Worm (Caenorhabditis elegans): Measurements from ENCODE around the gene rpb-6.

Gene rpb-6

DNA sequence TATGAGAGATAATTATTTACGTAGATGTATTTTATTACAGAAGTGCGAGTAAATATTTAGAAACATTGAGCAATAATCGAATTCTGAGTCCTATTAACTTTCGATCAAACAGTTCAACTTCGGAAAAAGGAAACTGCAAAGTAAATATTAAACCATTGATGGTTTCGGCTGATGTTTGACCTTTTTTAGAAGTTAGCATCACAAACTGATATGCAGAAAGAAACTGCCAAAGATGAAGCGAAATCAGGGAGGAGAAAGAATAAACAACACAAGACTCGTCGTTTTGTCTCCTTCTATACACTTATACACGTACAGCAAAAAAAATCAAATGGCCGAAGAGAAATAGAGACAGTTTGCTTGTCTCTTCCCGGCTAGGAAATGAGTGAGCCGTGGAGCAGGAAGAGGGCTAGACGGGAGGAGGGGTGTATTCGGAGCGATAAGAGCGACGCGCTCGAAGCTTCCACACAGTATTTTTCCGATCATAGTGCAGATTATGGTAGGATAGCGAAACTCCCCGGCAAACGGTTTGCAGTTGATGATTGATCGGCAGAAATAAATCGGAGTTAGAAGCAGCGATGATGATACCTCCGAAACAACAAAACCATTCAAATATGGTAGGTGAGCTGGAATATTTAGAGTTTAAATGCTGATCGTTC lies 22.5 kb upstream of the rpb-6 start:
- TF ChIP-seq egl-44 (GFP tag; IDR thresholded peaks at IDR 0.05): 0 out of 2 replicates have a peak, but pooled peaks have one; percentile 11
- TF ChIP-seq hsf-1 (GFP tag; IDR thresholded peaks at IDR 0.05): 0 out of 2 replicates have a peak, but pooled peaks have one; percentile 54
- TF ChIP-seq rcor-1 (GFP tag; IDR thresholded peaks at IDR 0.05): no peak; the same call in 1 of the 2 replicates
- TF ChIP-seq ama-1 (optimal IDR thresholded peaks at IDR 0.05): peak; percentile 87
- no peak for TF ChIP-seq ama-1 (GFP tag; optimal IDR thresholded peaks at IDR 0.05)
- TF ChIP-seq mes-4 (tag; optimal IDR thresholded peaks at IDR 0.05): no peak
- TF ChIP-seq nhr-80 (tag; optimal IDR thresholded peaks at IDR 0.05): peak; percentile 74
- TF ChIP-seq zfh-2 (GFP tag; conservative IDR thresholded peaks at IDR 0.05): peak; percentile 59; the same call in 1 of the 2 replicates
- TF ChIP-seq B0336.3 (GFP tag; IDR thresholded peaks at IDR 0.05): peak; percentile 39; the same call in 1 of the 2 replicates
- peak; percentile 14 for TF ChIP-seq chd-7 (tag; optimal IDR thresholded peaks at IDR 0.05)
- TF ChIP-seq madf-8 (GFP tag; conservative IDR thresholded peaks at IDR 0.05): no peak
- no peak for TF ChIP-seq F10E7.11 (tag; optimal IDR thresholded peaks at IDR 0.05)
- no peak for TF ChIP-seq Y53G8AR.9 (GFP tag; conservative IDR thresholded peaks at IDR 0.05)
- TF ChIP-seq let-607 (tag; optimal IDR thresholded peaks at IDR 0.05): peak; percentile 18 to 50
- TF ChIP-seq C17E4.6 (GFP tag; IDR thresholded peaks at IDR 0.05): no peak
- TF ChIP-seq bed-1 (GFP tag; IDR thresholded peaks at IDR 0.05): 0 out of 2 replicates have a peak, but pooled peaks have one; percentile 41
- TF ChIP-seq ets-4 (GFP tag; optimal IDR thresholded peaks at IDR 0.05): peak; percentile 38

ce11 chrII:10557206-10557574 lies 22.0 kb upstream of the rpb-6 start:
- TF ChIP-seq snpc-3.4 (tag; optimal IDR thresholded peaks at IDR 0.05): no peak
- TF ChIP-seq nhr-80 (tag; optimal IDR thresholded peaks at IDR 0.05): peak; percentile 22
- TF ChIP-seq lin-40 (tag; optimal IDR thresholded peaks at IDR 0.05): peak; percentile 25
- TF ChIP-seq ztf-26 (tag; optimal IDR thresholded peaks at IDR 0.05): no peak
- TF ChIP-seq Y56A3A.18 (GFP tag; IDR thresholded peaks at IDR 0.05): no peak
- TF ChIP-seq F39B2.1 (GFP tag; IDR thresholded peaks at IDR 0.05): no peak
- TF ChIP-seq unc-62 (GFP tag; optimal IDR thresholded peaks at IDR 0.05): no peak
- no peak for TF ChIP-seq attf-5 (GFP tag; optimal IDR thresholded peaks at IDR 0.05)
- TF ChIP-seq nhr-27 (tag; optimal IDR thresholded peaks at IDR 0.05): no peak
- no peak for TF ChIP-seq snpc-4 (GFP tag; optimal IDR thresholded peaks at IDR 0.05)
- no peak for TF ChIP-seq snpc-4 (tag; optimal IDR thresholded peaks at IDR 0.05)
- TF ChIP-seq lin-54 (GFP tag; optimal IDR thresholded peaks at IDR 0.05): no peak
- TF ChIP-seq snpc-1.1 (tag; optimal IDR thresholded peaks at IDR 0.05; ENCODE audit: insufficient read depth): no peak
- 0 out of 2 replicates have a peak, but pooled peaks have one; percentile 6 for TF ChIP-seq nfyb-1 (GFP tag; IDR thresholded peaks at IDR 0.05)
- 0 out of 2 replicates have a peak, but pooled peaks have one; percentile 48 for TF ChIP-seq egl-44 (GFP tag; IDR thresholded peaks at IDR 0.05)
- no peak for TF ChIP-seq B0035.1 (tag; optimal IDR thresholded peaks at IDR 0.05)
- 0 out of 2 replicates have a peak, but pooled peaks have one; percentile 15 for TF ChIP-seq rcor-1 (GFP tag; IDR thresholded peaks at IDR 0.05)

DNA sequence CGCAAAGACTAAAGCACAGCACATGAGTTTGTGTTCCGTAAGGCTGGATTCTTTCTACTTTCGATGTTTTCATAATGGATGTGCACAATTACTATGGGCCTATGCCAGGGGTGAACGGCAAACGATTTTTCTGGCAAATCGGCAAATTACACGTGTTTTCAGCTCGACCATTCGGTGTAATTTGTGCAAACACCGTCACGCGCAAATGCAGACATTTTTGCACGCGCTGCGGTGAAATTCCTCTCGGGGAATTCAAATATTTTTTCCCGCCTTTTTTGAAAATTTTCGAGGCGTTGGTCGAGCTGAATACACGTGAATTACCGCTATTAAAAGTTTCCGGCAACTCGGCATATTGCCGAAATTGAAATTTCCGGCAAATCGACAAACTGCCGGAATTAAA lies 21.6 kb upstream of the rpb-6 start:
- TF ChIP-seq ekl-4 (GFP tag; IDR thresholded peaks at IDR 0.05) (0 out of 2 replicates have a peak, but pooled peaks have one; percentile 19), Y79H2A.3 (GFP tag; conservative IDR thresholded peaks at IDR 0.05) (0 out of 2 replicates have a peak, but pooled peaks have one; percentile 28), ceh-58 (GFP tag; IDR thresholded peaks at IDR 0.05) (0 out of 2 replicates have a peak, but pooled peaks have one; percentile 25), F37B4.10 (GFP tag; IDR thresholded peaks at IDR 0.05) (0 out of 2 replicates have a peak, but pooled peaks have one; percentile 64)

Data from whole organism, young adult.